Fruit fly (Drosophila melanogaster): Measurements from ENCODE around the gene Cpr66Cb.

dm6 chr3L:8374107-8374506, 37.6 kb downstream of the Cpr66Cb start:
- TF ChIP-seq CTCF (optimal IDR thresholded peaks at IDR 0.05) (no peak), CG8478 (optimal IDR thresholded peaks at IDR 0.05) (no peak)
